Worm (Caenorhabditis elegans) whole organism, L2 larva: ENCODE measurements around the gene bus-17.

Source experiments
- C34F6.9 ChIP-seq: fragments of 150-350 bp; optimal IDR thresholded peaks from 2 replicates; lab custom pipeline; 2014; ENCODE audit warnings: missing biosample characterization, missing genetic modification characterization
- F13H6.1 ChIP-seq: sonication (generic microtip); optimal IDR thresholded peaks from 2 replicates; lab custom pipeline; 2016; ENCODE audit warnings: missing genetic modification characterization, missing compliant biosample characterization
- ZK546.5 ChIP-seq: sonication (generic microtip); optimal IDR thresholded peaks from 2 replicates; lab custom pipeline; 2017; ENCODE audit warnings: missing biosample characterization, missing genetic modification characterization
- alr-1 ChIP-seq: fragments of 150-350 bp; optimal IDR thresholded peaks from 2 replicates; lab custom pipeline; 2014; ENCODE audit warnings: missing biosample characterization, missing genetic modification characterization
- aly-2 ChIP-seq: fragments of 150-350 bp; optimal IDR thresholded peaks from 2 replicates; lab custom pipeline; 2014; ENCODE audit warnings: missing biosample characterization, missing genetic modification characterization
- blmp-1 ChIP-seq: sonication (generic microtip); optimal IDR thresholded peaks from 2 replicates; lab custom pipeline; 2017; ENCODE audit warnings: missing genetic modification characterization, mild to moderate bottlenecking, missing compliant biosample characterization, antibody characterized with exemption, moderate library complexity; ENCODE audit not compliant: insufficient read depth
- ceh-82 ChIP-seq: fragments of 150-350 bp; optimal IDR thresholded peaks from 2 replicates; lab custom pipeline; 2014; ENCODE audit warnings: missing biosample characterization, missing genetic modification characterization
- egl-27 ChIP-seq: sonication (generic microtip); optimal IDR thresholded peaks from 3 replicates; lab custom pipeline; 2017; ENCODE audit warnings: missing biosample characterization, missing genetic modification reagents, missing genetic modification characterization
- elt-1 ChIP-seq: fragments of 150-350 bp; optimal IDR thresholded peaks from 2 replicates; lab custom pipeline; 2014; ENCODE audit warnings: missing biosample characterization, missing genetic modification characterization
- elt-3 ChIP-seq: sonication (generic microtip); optimal IDR thresholded peaks from 2 replicates; lab custom pipeline; 2017; ENCODE audit warnings: missing biosample characterization, missing genetic modification characterization
- fos-1 ChIP-seq: fragments of 150-350 bp; optimal IDR thresholded peaks from 2 replicates; lab custom pipeline; 2014; ENCODE audit warnings: missing biosample characterization, missing genetic modification characterization
- lin-13 ChIP-seq: fragments of 150-350 bp; optimal IDR thresholded peaks from 2 replicates; lab custom pipeline; 2014; ENCODE audit warnings: missing biosample characterization, missing genetic modification reagents, missing genetic modification characterization
- lin-39 ChIP-seq: fragments of 150-350 bp; optimal IDR thresholded peaks from 2 replicates; lab custom pipeline; 2014; ENCODE audit warnings: missing biosample characterization, missing genetic modification reagents, missing genetic modification characterization
- mab-5 ChIP-seq: fragments of 150-350 bp; optimal IDR thresholded peaks from 2 replicates; lab custom pipeline; 2014; ENCODE audit warnings: missing biosample characterization, missing genetic modification characterization
- nhr-10 ChIP-seq: sonication (generic microtip); optimal IDR thresholded peaks from 2 replicates; lab custom pipeline; 2017; ENCODE audit warnings: missing biosample characterization, missing genetic modification characterization
- nhr-11 ChIP-seq: fragments of 150-350 bp; optimal IDR thresholded peaks from 2 replicates; lab custom pipeline; 2014; ENCODE audit warnings: missing biosample characterization, missing genetic modification characterization
- nhr-12 ChIP-seq: fragments of 150-350 bp; optimal IDR thresholded peaks from 2 replicates; lab custom pipeline; 2014; ENCODE audit warnings: missing biosample characterization, missing genetic modification characterization
- nhr-23 ChIP-seq: fragments of 150-350 bp; optimal IDR thresholded peaks from 2 replicates; lab custom pipeline; 2014; ENCODE audit warnings: missing biosample characterization, missing genetic modification reagents, missing genetic modification characterization
- nhr-237 ChIP-seq: fragments of 150-350 bp; optimal IDR thresholded peaks from 2 replicates; lab custom pipeline; 2014; ENCODE audit warnings: missing biosample characterization, missing genetic modification characterization
- nhr-25 ChIP-seq: fragments of 150-350 bp; sonication (generic microtip); optimal IDR thresholded peaks from 3 replicates; lab custom pipeline; 2014; ENCODE audit warnings: missing biosample characterization, missing genetic modification characterization
- peb-1 ChIP-seq: fragments of 150-350 bp; optimal IDR thresholded peaks from 2 replicates; lab custom pipeline; 2014; ENCODE audit warnings: missing biosample characterization, missing genetic modification characterization
- sem-4 ChIP-seq: fragments of 150-350 bp; optimal IDR thresholded peaks from 2 replicates; lab custom pipeline; 2014; ENCODE audit warnings: missing biosample characterization, missing genetic modification reagents, missing genetic modification characterization
- sma-9 ChIP-seq, 2 experiments: fragments of 150-350 bp in 1 of 2; sonication (generic microtip) in 1 of 2; optimal IDR thresholded peaks; 2 replicates each; lab custom pipeline; 2014 to 2016; ENCODE audit warnings: missing genetic modification characterization in 2 of 2, mild to moderate bottlenecking in 1 of 2, missing biosample characterization in 1 of 2, missing compliant biosample characterization in 1 of 2, missing genetic modification reagents in 1 of 2, moderate library complexity in 1 of 2
- snpc-4 ChIP-seq: fragments of 150-350 bp; optimal IDR thresholded peaks from 2 replicates; lab custom pipeline; 2014; ENCODE audit warnings: missing biosample characterization, missing genetic modification characterization
- unc-39 ChIP-seq: fragments of 150-350 bp; optimal IDR thresholded peaks from 2 replicates; lab custom pipeline; 2014; ENCODE audit warnings: missing biosample characterization, missing genetic modification characterization
- zag-1 ChIP-seq: fragments of 150-350 bp; optimal IDR thresholded peaks from 2 replicates; lab custom pipeline; 2014; ENCODE audit warnings: missing biosample characterization, missing genetic modification characterization
- ztf-11 ChIP-seq: sonication (generic microtip); optimal IDR thresholded peaks from 2 replicates; lab custom pipeline; 2017; ENCODE audit warnings: missing biosample characterization, missing genetic modification characterization
- ztf-4 ChIP-seq: fragments of 150-350 bp; optimal IDR thresholded peaks from 2 replicates; lab custom pipeline; 2014; ENCODE audit warnings: missing biosample characterization, missing genetic modification characterization

The bus-17 gene

DNA sequence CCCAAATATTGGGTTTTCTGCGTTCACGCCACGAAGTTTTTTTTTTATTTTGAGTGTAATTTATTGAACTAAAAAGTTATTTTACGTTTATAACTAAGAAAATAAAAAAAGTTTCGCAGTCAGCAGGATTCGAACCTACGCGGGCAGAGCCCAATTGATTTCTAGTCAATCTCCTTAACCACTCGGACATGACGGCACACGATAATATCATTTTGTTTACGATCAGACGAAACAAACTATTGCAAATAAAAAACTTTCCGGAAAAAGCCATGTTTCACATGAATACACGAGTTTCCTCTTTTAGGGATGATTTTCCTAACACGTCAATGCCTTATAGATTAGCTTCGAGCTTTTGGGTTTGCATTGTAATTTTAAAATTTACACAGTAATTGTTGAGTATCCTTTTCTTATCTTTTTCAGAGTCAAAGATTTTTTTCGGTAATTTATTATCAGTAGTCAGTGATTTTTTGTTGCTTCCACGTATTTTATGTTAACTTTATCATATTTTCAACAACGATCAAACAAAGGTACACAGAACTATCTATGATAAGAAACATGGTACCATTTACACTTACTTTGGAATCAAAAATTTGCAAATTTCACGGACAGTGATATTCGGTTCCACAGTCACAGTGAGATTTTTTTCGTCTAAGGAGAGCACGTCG is 3.9 kb upstream of the bus-17 start:
- TF ChIP-seq blmp-1 (tag; lab: Kevin White, UChicago) (no peak), ztf-4 (no peak), egl-27 (tag; lab: Kevin White, UChicago) (no peak), zag-1 (no peak), sem-4 (tag; lab: Kevin White, UChicago) (no peak), nhr-12 (tag; lab: Kevin White, UChicago) (no peak), fos-1 (tag; lab: Kevin White, UChicago) (peak; percentile 18)

DNA sequence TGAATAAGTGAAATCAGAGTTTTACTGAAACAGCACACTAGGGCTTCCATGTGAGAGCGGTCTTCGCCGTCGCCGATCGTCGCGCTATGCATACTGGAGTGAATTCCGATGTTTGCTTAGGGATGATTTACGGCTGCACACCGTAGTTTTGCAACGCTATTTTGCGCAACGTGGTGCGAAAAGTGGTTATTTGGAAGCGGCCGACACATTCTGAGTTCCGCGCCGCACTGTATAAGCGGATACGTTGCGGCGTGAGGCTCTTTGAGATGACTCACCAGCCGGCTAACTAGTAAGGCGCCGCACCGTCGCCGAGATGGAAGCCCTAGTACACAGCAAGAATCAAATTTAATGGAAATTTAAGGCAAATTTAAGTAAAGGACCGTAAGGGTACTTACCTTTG is 2.4 kb upstream of the bus-17 start:
- TF ChIP-seq C34F6.9 (tag; lab: Kevin White, UChicago): no peak
- no peak for TF ChIP-seq nhr-237 (tag; lab: Kevin White, UChicago)
- no peak for TF ChIP-seq elt-1 (tag; lab: Kevin White, UChicago)
- no peak for TF ChIP-seq ztf-11 (tag; lab: Kevin White, UChicago)
- TF ChIP-seq nhr-12 (tag; lab: Kevin White, UChicago): no peak
- TF ChIP-seq F13H6.1 (tag; lab: Kevin White, UChicago): no peak
- no peak for TF ChIP-seq nhr-11 (tag; lab: Kevin White, UChicago)
- no peak for TF ChIP-seq alr-1 (tag; lab: Kevin White, UChicago)
- no peak for TF ChIP-seq aly-2 (tag; lab: Kevin White, UChicago)
- TF ChIP-seq, all 48 proteins: peak for 0

- no peak for TF ChIP-seq sem-4 (tag; lab: Kevin White, UChicago)
Observed at ce11 chrX:15766861-15767260, 707 bp upstream of the bus-17 start.

DNA sequence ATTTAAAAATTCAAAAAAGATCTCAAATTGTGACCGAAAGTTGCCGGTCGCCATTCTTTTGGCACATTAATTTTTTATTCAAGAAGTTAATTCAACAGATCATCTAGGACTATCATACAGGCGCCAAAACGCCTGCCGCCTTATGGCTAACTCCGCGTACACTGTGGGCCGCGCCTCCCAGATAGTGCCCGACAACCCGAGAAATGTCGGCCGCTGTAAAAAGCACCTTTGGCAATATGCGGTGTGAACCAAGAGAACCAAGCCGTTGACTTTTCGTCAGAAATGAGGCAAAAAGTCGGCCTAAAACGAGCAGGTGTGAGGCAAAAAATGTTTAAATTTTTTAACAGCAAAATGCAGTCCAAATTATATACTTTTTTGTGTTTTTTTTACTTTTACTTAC is 6.9 kb downstream of the bus-17 start:
- TF ChIP-seq snpc-4 (tag; lab: Kevin White, UChicago) (peak; percentile 43), ztf-4 (no peak), nhr-23 (no peak), blmp-1 (tag; lab: Kevin White, UChicago) (no peak)

DNA sequence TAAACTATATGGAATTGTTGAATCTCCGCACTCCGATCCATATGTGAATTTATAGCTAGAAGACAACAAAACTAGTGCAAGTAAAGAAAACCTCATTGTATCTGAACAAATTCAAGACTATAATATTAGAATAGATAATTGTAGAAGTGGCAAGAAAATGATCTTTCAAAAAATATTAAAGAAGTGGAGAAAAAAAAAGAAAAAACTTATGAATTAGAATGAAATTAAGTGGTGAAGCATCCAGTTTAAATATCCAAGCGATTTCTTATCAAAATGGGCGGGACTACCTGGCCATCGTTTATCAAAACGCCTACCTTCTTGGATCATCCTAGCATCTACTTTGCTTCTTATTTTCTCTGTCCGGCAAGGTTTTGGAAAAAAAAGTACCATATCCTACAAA is 9.0 kb downstream of the bus-17 start, which contains the start of gene wrt-4:
Gene wrt-4 (minus strand): TSS at position 101 of the 400 bp plus-strand sequence.
- TF ChIP-seq nhr-23: no peak
- no peak for TF ChIP-seq aly-2 (tag; lab: Kevin White, UChicago)
- TF ChIP-seq fos-1 (tag; lab: Kevin White, UChicago): no peak
- no peak for TF ChIP-seq peb-1 (tag; lab: Kevin White, UChicago)
- no peak for TF ChIP-seq mab-5 (tag; lab: Kevin White, UChicago)
- TF ChIP-seq unc-39 (tag; lab: Kevin White, UChicago): no peak
- TF ChIP-seq ceh-82 (tag; lab: Kevin White, UChicago): no peak
- TF ChIP-seq egl-27 (tag; lab: Kevin White, UChicago): no peak
- no peak for TF ChIP-seq ZK546.5
- no peak for TF ChIP-seq zag-1
- no peak for TF ChIP-seq lin-39 (tag; lab: Kevin White, UChicago)
- TF ChIP-seq C34F6.9 (tag; lab: Kevin White, UChicago): no peak
- TF ChIP-seq ztf-11 (tag; lab: Kevin White, UChicago): no peak

DNA sequence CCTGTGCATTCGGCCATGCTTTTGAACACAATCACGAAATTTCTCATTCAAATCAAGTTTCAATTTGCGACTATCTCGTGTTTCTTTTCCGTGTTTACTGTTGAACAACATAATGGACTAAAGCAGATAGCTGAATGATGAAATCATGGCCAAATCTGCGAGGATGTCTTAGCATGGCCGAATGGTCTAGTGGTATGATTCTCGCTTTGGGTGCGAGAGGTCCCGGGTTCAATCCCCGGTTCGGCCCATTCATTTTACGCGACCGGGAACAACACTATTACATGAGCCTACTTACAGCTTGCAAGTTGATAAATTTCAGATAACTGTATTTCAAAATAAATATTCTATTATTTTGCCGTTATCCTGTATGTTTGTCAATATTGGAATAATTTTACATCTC is 14.9 kb downstream of the bus-17 start:
- TF ChIP-seq elt-3 (tag; lab: Kevin White, UChicago) (no peak), peb-1 (tag; lab: Kevin White, UChicago) (no peak), ztf-11 (tag; lab: Kevin White, UChicago) (no peak), lin-13 (no peak), nhr-25 (tag; lab: Kevin White, UChicago) (no peak), egl-27 (tag; lab: Kevin White, UChicago) (no peak), nhr-12 (tag; lab: Kevin White, UChicago) (no peak), nhr-10 (tag; lab: Kevin White, UChicago) (no peak), unc-39 (tag; lab: Kevin White, UChicago) (no peak), snpc-4 (tag; lab: Kevin White, UChicago) (no peak), fos-1 (tag; lab: Kevin White, UChicago) (no peak), mab-5 (tag; lab: Kevin White, UChicago) (no peak), sma-9 (GFP tag; optimal IDR thresholded peaks at IDR 0.05; lab: Kevin White, UChicago) (no peak), sma-9 (tag; optimal IDR thresholded peaks at IDR 0.05; lab: Kevin White, UChicago) (no peak), nhr-23 (no peak)
